Worm (Caenorhabditis elegans) whole organism, L2 larva: ENCODE data around the gene R13A5.15.

ENCODE experiments used
- elt-3 ChIP-seq: sonication (generic microtip); optimal IDR thresholded peaks from 2 replicates; lab custom pipeline; 2017; ENCODE audit warnings: missing biosample characterization, missing genetic modification characterization
- skn-1 ChIP-seq: sonication (generic microtip); optimal IDR thresholded peaks from 2 replicates; lab custom pipeline; 2017; ENCODE audit warnings: missing biosample characterization, missing genetic modification characterization
- unc-55 ChIP-seq: fragments of 150-350 bp; sonication (generic microtip); optimal IDR thresholded peaks from 3 replicates; lab custom pipeline; 2014; ENCODE audit warnings: missing biosample characterization, missing genetic modification reagents, missing genetic modification characterization

DNA sequence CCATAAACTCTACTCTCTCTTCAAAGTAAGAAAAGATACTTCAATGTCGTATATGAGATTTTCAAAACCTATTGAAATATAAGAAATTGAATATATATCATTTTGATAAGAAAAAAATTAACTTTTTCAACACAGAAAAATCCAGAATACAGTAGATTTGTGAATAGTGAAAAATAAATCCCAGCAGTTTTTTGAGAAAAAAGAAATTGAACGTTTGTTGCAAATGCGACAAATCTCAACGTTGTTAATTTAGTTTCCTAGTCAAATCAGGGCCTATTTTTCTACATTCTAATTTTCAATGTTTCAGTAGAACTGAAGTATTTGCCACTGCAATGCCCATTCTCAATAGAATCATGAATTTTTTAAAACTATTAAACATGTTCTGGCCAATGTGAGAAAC is 26.4 kb upstream of the R13A5.15 start, which contains the start of gene T04A6.2:
- no peak for TF ChIP-seq unc-55 (GFP tag; lab: Kevin White, UChicago)
- TF ChIP-seq elt-3 (tag; lab: Kevin White, UChicago), result no peak
- no peak for TF ChIP-seq skn-1
